Worm (Caenorhabditis elegans): Measurements from ENCODE around the gene lst-4.

Gene lst-4

ce11 chrIV:14113621-14114020 lies 44.0 kb upstream of the lst-4 start (continued):
- TF ChIP-seq hmg-1.2 (GFP tag; IDR thresholded peaks at IDR 0.05) (no peak), tlf-1 (GFP tag; optimal IDR thresholded peaks at IDR 0.05) (no peak), attf-6 (GFP tag; IDR thresholded peaks at IDR 0.05) (peak; percentile 57; the same call in 1 of the 2 replicates), B0261.1 (tag; optimal IDR thresholded peaks at IDR 0.05) (no peak), akir-1 (GFP tag; optimal IDR thresholded peaks at IDR 0.05) (no peak), nhr-80 (tag; optimal IDR thresholded peaks at IDR 0.05) (no peak), madf-6 (GFP tag; IDR thresholded peaks at IDR 0.05) (0 out of 2 replicates have a peak, but pooled peaks have one; percentile 17), F10E7.11 (tag; optimal IDR thresholded peaks at IDR 0.05) (no peak), madf-10 (tag; optimal IDR thresholded peaks at IDR 0.05) (no peak), efl-1 (GFP tag; optimal IDR thresholded peaks at IDR 0.05) (no peak), snpc-4 (GFP tag; optimal IDR thresholded peaks at IDR 0.05) (no peak), snpc-4 (tag; optimal IDR thresholded peaks at IDR 0.05) (peak; percentile 22 to 90 (median 37)), somi-1 (GFP tag; optimal IDR thresholded peaks at IDR 0.05) (no peak), snpc-1.3 (tag; optimal IDR thresholded peaks at IDR 0.05; ENCODE audit: insufficient read depth) (peak; percentile 51)

- peak; percentile 75 for TF ChIP-seq attf-6 (GFP tag; IDR thresholded peaks at IDR 0.05)
- TF ChIP-seq hrde-1 (tag; optimal IDR thresholded peaks at IDR 0.05; ENCODE audit: borderline replicate concordance): peak; percentile 18
- TF ChIP-seq atf-7 (tag; optimal IDR thresholded peaks at IDR 0.05): no peak
- no peak for TF ChIP-seq K11D2.4 (GFP tag; IDR thresholded peaks at IDR 0.05)
- TF ChIP-seq ets-4 (GFP tag; optimal IDR thresholded peaks at IDR 0.05): no peak
- TF ChIP-seq snpc-4 (GFP tag; optimal IDR thresholded peaks at IDR 0.05): peak; percentile 56
- peak in 2 of 4 experiments; percentile 53 to 84 for TF ChIP-seq snpc-4 (tag; optimal IDR thresholded peaks at IDR 0.05)
Measured at ce11 chrIV:14107647-14108046, 38.0 kb upstream of the lst-4 start.

- TF ChIP-seq zfh-2 (GFP tag; conservative IDR thresholded peaks at IDR 0.05) (no peak), akir-1 (GFP tag; optimal IDR thresholded peaks at IDR 0.05) (no peak), nhr-90 (tag; optimal IDR thresholded peaks at IDR 0.05) (no peak), F57C9.4 (tag; optimal IDR thresholded peaks at IDR 0.05) (no peak), hrde-1 (tag; optimal IDR thresholded peaks at IDR 0.05; ENCODE audit: borderline replicate concordance) (no peak), chd-7 (tag; optimal IDR thresholded peaks at IDR 0.05) (no peak), cebp-1 (GFP tag; IDR thresholded peaks at IDR 0.05) (no peak), cebp-1 (tag; optimal IDR thresholded peaks at IDR 0.05) (no peak), dpl-1 (GFP tag; optimal IDR thresholded peaks at IDR 0.05) (no peak), mes-4 (tag; optimal IDR thresholded peaks at IDR 0.05) (no peak), die-1 (tag; optimal IDR thresholded peaks at IDR 0.05) (no peak), dox-1 (GFP tag; IDR thresholded peaks at IDR 0.05) (no peak), ceh-91 (GFP tag; IDR thresholded peaks at IDR 0.05) (no peak), D2030.7 (GFP tag; IDR thresholded peaks at IDR 0.05) (no peak), lsy-27 (tag; optimal IDR thresholded peaks at IDR 0.05; ENCODE audit: borderline replicate concordance, insufficient read depth) (no peak), unc-130 (GFP tag; optimal IDR thresholded peaks at IDR 0.05) (no peak), cebp-2 (GFP tag; IDR thresholded peaks at IDR 0.05) (no peak), mcd-1 (GFP tag; IDR thresholded peaks at IDR 0.05) (no peak), ztf-26 (tag; optimal IDR thresholded peaks at IDR 0.05) (no peak)
Measured at ce11 chrIV:14106274-14106673, 36.6 kb upstream of the lst-4 start, which contains the start of gene ins-34. TSS of gene ins-34 (plus strand) at chrIV:14106574.

DNA sequence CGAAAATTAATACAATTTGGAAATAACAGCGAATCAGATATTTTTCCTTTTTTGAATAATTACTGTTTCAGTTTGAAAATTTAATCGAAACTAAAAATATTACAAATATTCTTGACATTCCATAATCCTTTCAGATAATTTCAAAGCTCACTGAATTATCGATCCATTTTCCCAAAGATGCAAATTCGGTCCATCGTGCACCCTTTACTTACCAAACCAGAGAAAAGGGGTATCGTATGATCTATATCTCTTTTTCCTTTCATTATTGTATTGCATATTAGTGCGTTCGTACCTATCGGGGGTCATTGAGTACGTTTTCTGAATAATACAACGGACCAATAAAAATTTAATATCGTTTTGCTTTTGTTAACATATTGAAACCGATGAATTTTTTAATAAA lies 35.1 kb upstream of the lst-4 start:
- TF ChIP-seq nfya-1 (tag; optimal IDR thresholded peaks at IDR 0.05; ENCODE audit: borderline replicate concordance, insufficient read depth) (no peak), B0336.3 (GFP tag; IDR thresholded peaks at IDR 0.05) (no peak), ccch-3 (GFP tag; optimal IDR thresholded peaks at IDR 0.05) (no peak), F55B11.4 (tag; optimal IDR thresholded peaks at IDR 0.05; ENCODE audit: borderline replicate concordance, insufficient read depth) (no peak)

All from whole organism, young adult.